Fruit fly (Drosophila melanogaster): ENCODE data around the gene CG4928.
A peak's percentile ranks its signal among the peaks of the same experiment; 100 is the strongest.

Gene CG4928

DNA sequence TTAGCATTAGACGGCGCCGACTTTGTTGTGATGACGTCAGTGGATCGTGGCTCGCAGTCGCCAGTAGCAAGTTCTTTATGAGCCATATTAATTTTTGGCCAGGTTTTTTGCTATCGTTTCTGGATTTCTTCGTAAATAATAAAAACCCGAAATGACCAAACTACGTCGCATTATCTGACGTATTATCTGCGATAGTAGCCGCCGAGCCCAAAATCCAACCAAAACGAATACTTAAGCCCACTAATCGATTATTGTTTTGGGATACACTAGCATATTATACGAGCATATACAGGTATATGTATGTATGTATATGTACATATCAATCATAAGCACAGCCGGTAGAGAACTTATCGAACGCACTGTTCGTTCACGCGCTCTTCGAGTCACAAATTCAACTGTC, 13.7 kb downstream of the CG4928 start:
- TF ChIP-seq sv (GFP tag; optimal IDR thresholded peaks at IDR 0.05): no peak
- no peak for TF ChIP-seq CrebA (GFP tag; optimal IDR thresholded peaks at IDR 0.05; ENCODE audit: borderline replicate concordance)
- no peak for TF ChIP-seq Hnf4 (GFP tag; optimal IDR thresholded peaks at IDR 0.05)
- no peak for TF ChIP-seq dl (GFP tag; optimal IDR thresholded peaks at IDR 0.05; ENCODE audit: insufficient read depth in 1 of 2, partially characterized antibody in 2 of 2)
- no peak for TF ChIP-seq Rel (GFP tag; optimal IDR thresholded peaks at IDR 0.05)
- no peak for TF ChIP-seq Rel (tag; optimal IDR thresholded peaks at IDR 0.05)
- TF ChIP-seq dmrt93B (GFP tag; optimal IDR thresholded peaks at IDR 0.05): no peak
- TF ChIP-seq Jra (GFP tag; optimal IDR thresholded peaks at IDR 0.05): no peak
- TF ChIP-seq foxo (GFP tag; optimal IDR thresholded peaks at IDR 0.05): no peak
- no peak for TF ChIP-seq GATAd (GFP tag; optimal IDR thresholded peaks at IDR 0.05)
- no peak for TF ChIP-seq CG9705 (GFP tag; optimal IDR thresholded peaks at IDR 0.05)
- TF ChIP-seq Hr78 (GFP tag; optimal IDR thresholded peaks at IDR 0.05): no peak
- TF ChIP-seq Dif (GFP tag; optimal IDR thresholded peaks at IDR 0.05; ENCODE audit: partially characterized antibody): no peak
- no peak for TF ChIP-seq Hr83 (GFP tag; optimal IDR thresholded peaks at IDR 0.05; ENCODE audit: poor library complexity, severe bottlenecking)
- no peak for TF ChIP-seq Dfd (GFP tag; optimal IDR thresholded peaks at IDR 0.05)
- TF ChIP-seq jim (GFP tag; optimal IDR thresholded peaks at IDR 0.05): no peak
- no peak for TF ChIP-seq OdsH (GFP tag; optimal IDR thresholded peaks at IDR 0.05)
- no peak for TF ChIP-seq sage (GFP tag; optimal IDR thresholded peaks at IDR 0.05)

DNA sequence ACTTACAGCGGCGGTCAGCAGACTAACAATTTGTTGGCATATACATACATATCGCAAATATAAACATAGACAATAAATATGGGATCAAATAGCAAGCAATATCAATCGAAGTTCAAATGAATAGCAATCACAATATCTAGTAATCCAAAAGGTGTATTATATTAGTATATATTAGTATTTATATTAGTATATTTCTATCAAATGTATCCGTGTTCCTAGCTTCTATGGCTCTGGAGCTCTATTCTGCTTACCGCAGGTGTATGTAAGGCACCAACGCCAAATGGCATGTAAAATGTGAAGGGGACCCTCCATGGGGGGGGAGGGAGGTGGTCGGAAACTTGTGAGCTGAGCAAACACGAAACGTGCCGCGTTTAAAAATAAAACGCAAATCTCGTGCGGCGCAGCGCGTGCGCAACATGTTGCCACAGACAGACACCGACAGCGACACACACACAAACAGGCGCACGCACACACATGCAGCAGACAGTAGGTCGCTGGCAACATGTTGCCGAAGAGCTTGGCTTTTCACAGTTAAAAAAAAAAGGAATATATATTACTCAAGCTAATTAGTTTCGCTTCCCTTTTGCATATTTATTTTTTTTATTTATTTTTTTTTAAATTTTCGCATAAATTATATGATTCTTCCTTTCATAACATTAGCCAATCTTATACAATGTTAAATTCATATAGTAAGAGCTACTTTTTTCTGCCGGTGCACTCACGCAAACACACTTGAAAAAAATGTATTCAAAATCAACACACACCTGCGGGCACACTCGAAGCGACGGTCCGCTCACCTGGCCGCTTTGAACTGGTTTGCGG, 17.7 kb downstream of the CG4928 start:
- no peak for TF ChIP-seq N (GFP tag; optimal IDR thresholded peaks at IDR 0.05)
- TF ChIP-seq dl (GFP tag; optimal IDR thresholded peaks at IDR 0.05; ENCODE audit: insufficient read depth in 1 of 2, partially characterized antibody in 2 of 2): no peak
- peak; percentile 60 for TF ChIP-seq CG9705 (GFP tag; optimal IDR thresholded peaks at IDR 0.05)
- TF ChIP-seq Dif (GFP tag; optimal IDR thresholded peaks at IDR 0.05; ENCODE audit: partially characterized antibody): no peak
- peak; percentile 87 for TF ChIP-seq Sp1 (GFP tag; optimal IDR thresholded peaks at IDR 0.05)
- TF ChIP-seq usp (GFP tag; optimal IDR thresholded peaks at IDR 0.05): no peak
- TF ChIP-seq pan (optimal IDR thresholded peaks at IDR 0.05): no peak
- no peak for TF ChIP-seq Hnf4 (GFP tag; optimal IDR thresholded peaks at IDR 0.05)
- no peak for TF ChIP-seq Jra (GFP tag; optimal IDR thresholded peaks at IDR 0.05)
- no peak for TF ChIP-seq brk (GFP tag; optimal IDR thresholded peaks at IDR 0.05)
- TF ChIP-seq woc (GFP tag; optimal IDR thresholded peaks at IDR 0.05): peak; percentile 40
- TF ChIP-seq Hr78 (GFP tag; optimal IDR thresholded peaks at IDR 0.05): no peak
- no peak for TF ChIP-seq Vsx2 (GFP tag; optimal IDR thresholded peaks at IDR 0.05; ENCODE audit: partially characterized antibody)
- TF ChIP-seq h (GFP tag; optimal IDR thresholded peaks at IDR 0.05): peak; percentile 59
- peak; percentile 35 for TF ChIP-seq rgr (GFP tag; optimal IDR thresholded peaks at IDR 0.05)
- TF ChIP-seq Mio (GFP tag; optimal IDR thresholded peaks at IDR 0.05): no peak
- peak; percentile 62 for TF ChIP-seq sv (GFP tag; optimal IDR thresholded peaks at IDR 0.05)
- TF ChIP-seq psq (GFP tag; optimal IDR thresholded peaks at IDR 0.05): peak; percentile 47
- TF ChIP-seq sage (GFP tag; optimal IDR thresholded peaks at IDR 0.05): no peak
- peak in 1 of 2 experiments; percentile 58 for TF ChIP-seq foxo (GFP tag; optimal IDR thresholded peaks at IDR 0.05)
- no peak for TF ChIP-seq Myc (optimal IDR thresholded peaks at IDR 0.05)
- TF ChIP-seq br (GFP tag; optimal IDR thresholded peaks at IDR 0.05): no peak
- no peak for TF ChIP-seq dsf (GFP tag; optimal IDR thresholded peaks at IDR 0.05; ENCODE audit: borderline replicate concordance)
- peak; percentile 38 for TF ChIP-seq OdsH (GFP tag; optimal IDR thresholded peaks at IDR 0.05)
- no peak for TF ChIP-seq Abd-B (GFP tag; optimal IDR thresholded peaks at IDR 0.05)
- no peak for TF ChIP-seq GATAd (GFP tag; optimal IDR thresholded peaks at IDR 0.05)
- TF ChIP-seq HLH106 (tag; optimal IDR thresholded peaks at IDR 0.05): peak; percentile 86
- TF ChIP-seq fru (GFP tag; optimal IDR thresholded peaks at IDR 0.05): peak; percentile 66
- no peak for TF ChIP-seq Hr83 (GFP tag; optimal IDR thresholded peaks at IDR 0.05; ENCODE audit: poor library complexity, severe bottlenecking)
- TF ChIP-seq Dfd (GFP tag; optimal IDR thresholded peaks at IDR 0.05): no peak
- TF ChIP-seq CG32264 (GFP tag; optimal IDR thresholded peaks at IDR 0.05): no peak
- TF ChIP-seq ey (GFP tag; optimal IDR thresholded peaks at IDR 0.05): peak; percentile 12
- TF ChIP-seq lola (GFP tag; optimal IDR thresholded peaks at IDR 0.05): no peak
- no peak for TF ChIP-seq tai (GFP tag; optimal IDR thresholded peaks at IDR 0.05)
- no peak for TF ChIP-seq jim (GFP tag; optimal IDR thresholded peaks at IDR 0.05)
- TF ChIP-seq Rel (GFP tag; optimal IDR thresholded peaks at IDR 0.05): no peak
- peak; percentile 34 for TF ChIP-seq Rel (tag; optimal IDR thresholded peaks at IDR 0.05)
- peak; percentile 63 for TF ChIP-seq dmrt93B (GFP tag; optimal IDR thresholded peaks at IDR 0.05)
- no peak for TF ChIP-seq CrebA (GFP tag; optimal IDR thresholded peaks at IDR 0.05; ENCODE audit: borderline replicate concordance)
